Worm (Caenorhabditis elegans): ENCODE measurements around the gene pis-1.

- TF ChIP-seq unc-62 (GFP tag; optimal IDR thresholded peaks at IDR 0.05 in 1 of 2) (no peak), unc-62 (tag; optimal IDR thresholded peaks at IDR 0.05) (no peak), vab-7 (GFP tag; IDR thresholded peaks at IDR 0.05) (no peak), ztf-11 (tag; optimal IDR thresholded peaks at IDR 0.05) (no peak), nhr-77 (tag; optimal IDR thresholded peaks at IDR 0.05) (no peak), mxl-2 (GFP tag; conservative IDR thresholded peaks at IDR 0.05) (peak; percentile 93), lin-39 (tag; optimal IDR thresholded peaks at IDR 0.05) (no peak), nhr-11 (tag; optimal IDR thresholded peaks at IDR 0.05) (no peak), lin-15B (tag; optimal IDR thresholded peaks at IDR 0.05) (no peak), fkh-10 (GFP tag; optimal IDR thresholded peaks at IDR 0.05) (no peak), tag-97 (GFP tag; IDR thresholded peaks at IDR 0.05) (no peak), dmd-9 (GFP tag; IDR thresholded peaks at IDR 0.05) (no peak), snpc-4 (tag; optimal IDR thresholded peaks at IDR 0.05) (no peak)
Observed at ce11 chrIV:9799664-9800063, 3.3 kb upstream of the pis-1 start.
